Fruit fly (Drosophila melanogaster): ENCODE data around the gene snRNP-U1-70K.

Gene snRNP-U1-70K

dm6 chr2L:6922091-6922753, 49.3 kb downstream of the snRNP-U1-70K start (continued):
- TF ChIP-seq B-H2 (GFP tag; optimal IDR thresholded peaks at IDR 0.05): no peak
- peak; percentile 53 for TF ChIP-seq Six4 (GFP tag; optimal IDR thresholded peaks at IDR 0.05)
- TF ChIP-seq ham (GFP tag; IDR thresholded peaks at IDR 0.05): no peak
- TF ChIP-seq hb (GFP tag; IDR thresholded peaks at IDR 0.05; ENCODE audit: partially characterized antibody): no peak
- TF ChIP-seq mam (GFP tag; optimal IDR thresholded peaks at IDR 0.05): peak; percentile 76
- TF ChIP-seq CG6791 (GFP tag; IDR thresholded peaks at IDR 0.05; ENCODE audit: partially characterized antibody): no peak
- TF ChIP-seq ems (GFP tag; optimal IDR thresholded peaks at IDR 0.05): peak; percentile 64
- TF ChIP-seq tap (tag; optimal IDR thresholded peaks at IDR 0.05): no peak
- no peak for TF ChIP-seq CG4328 (GFP tag; optimal IDR thresholded peaks at IDR 0.05)
- TF ChIP-seq Tbp (GFP tag; optimal IDR thresholded peaks at IDR 0.05): no peak
- TF ChIP-seq Med (GFP tag): peak; percentile 93
- TF ChIP-seq ttk (GFP tag; IDR thresholded peaks at IDR 0.05): no peak
- TF ChIP-seq Oli (tag; optimal IDR thresholded peaks at IDR 0.05): no peak
- no peak for TF ChIP-seq knrl (GFP tag; IDR thresholded peaks at IDR 0.05; ENCODE audit: partially characterized antibody)
- TF ChIP-seq CG1233 (GFP tag; optimal IDR thresholded peaks at IDR 0.05): peak; percentile 51
- no peak for TF ChIP-seq CG4404 (GFP tag; IDR thresholded peaks at IDR 0.05)
- TF ChIP-seq CG1603 (tag; optimal IDR thresholded peaks at IDR 0.05): peak; percentile 81
- no peak for TF ChIP-seq Awh (GFP tag; IDR thresholded peaks at IDR 0.05)
- no peak for TF ChIP-seq eve (GFP tag; optimal IDR thresholded peaks at IDR 0.05)
- TF ChIP-seq ken (GFP tag; IDR thresholded peaks at IDR 0.05): peak; percentile 83
- peak; percentile 75 for TF ChIP-seq CG1529 (GFP tag; optimal IDR thresholded peaks at IDR 0.05)
- no peak; the same call in 1 of the 2 replicates for TF ChIP-seq ranshi (GFP tag; IDR thresholded peaks at IDR 0.05)
- no peak for TF ChIP-seq CG42726 (GFP tag; IDR thresholded peaks at IDR 0.05; ENCODE audit: partially characterized antibody)
- no peak for TF ChIP-seq BEAF-32 (GFP tag; optimal IDR thresholded peaks at IDR 0.05)
- no peak for TF ChIP-seq hkb (optimal IDR thresholded peaks at IDR 0.05)
- TF ChIP-seq hkb (GFP tag; IDR thresholded peaks at IDR 0.05): peak; percentile 90
- TF ChIP-seq dimm (GFP tag; IDR thresholded peaks at IDR 0.05): no peak; the same call in 1 of the 2 replicates
- TF ChIP-seq vfl (GFP tag; optimal IDR thresholded peaks at IDR 0.05): peak; percentile 45
- peak; percentile 75; the same call in 2 of the 3 replicates for TF ChIP-seq row (GFP tag; IDR thresholded peaks at IDR 0.05)
- TF ChIP-seq Ada2b (GFP tag; IDR thresholded peaks at IDR 0.05): no peak
- peak; percentile 5 for TF ChIP-seq Ravus (GFP tag; IDR thresholded peaks at IDR 0.05)
- TF ChIP-seq grau (tag; optimal IDR thresholded peaks at IDR 0.05): peak; percentile 68
- peak; percentile 10 for TF ChIP-seq Fer2 (tag; optimal IDR thresholded peaks at IDR 0.05)
- no peak for TF ChIP-seq Lpt (GFP tag; optimal IDR thresholded peaks at IDR 0.05)
- no peak for TF ChIP-seq ash1 (GFP tag; optimal IDR thresholded peaks at IDR 0.05)
- TF ChIP-seq phol (tag; optimal IDR thresholded peaks at IDR 0.05): peak; percentile 70
- no peak for TF ChIP-seq CG3065 (GFP tag; optimal IDR thresholded peaks at IDR 0.05)
- TF ChIP-seq Dp (GFP tag; optimal IDR thresholded peaks at IDR 0.05): no peak
- TF ChIP-seq CrebB (tag; optimal IDR thresholded peaks at IDR 0.05): no peak
- TF ChIP-seq ewg (GFP tag; optimal IDR thresholded peaks at IDR 0.05): peak; percentile 40
- peak; percentile 48 for TF ChIP-seq E2f2 (GFP tag; IDR thresholded peaks at IDR 0.05)
- TF ChIP-seq otp (GFP tag; IDR thresholded peaks at IDR 0.05): no peak; the same call in 2 of the 3 replicates
- TF ChIP-seq CG32532 (GFP tag; IDR thresholded peaks at IDR 0.05): no peak; the same call in 1 of the 2 replicates
- TF ChIP-seq Eip74EF (GFP tag; optimal IDR thresholded peaks at IDR 0.05): no peak
- no peak for TF ChIP-seq croc (GFP tag; conservative IDR thresholded peaks at IDR 0.05)
- no peak for TF ChIP-seq aop (GFP tag; IDR thresholded peaks at IDR 0.05)
- peak; percentile 72 for TF ChIP-seq CG4820 (GFP tag; optimal IDR thresholded peaks at IDR 0.05)
- TF ChIP-seq Dref (GFP tag; IDR thresholded peaks at IDR 0.05): no peak
- peak; percentile 81 for TF ChIP-seq sqz (GFP tag; optimal IDR thresholded peaks at IDR 0.05)
- TF ChIP-seq CG6654 (GFP tag; optimal IDR thresholded peaks at IDR 0.05): peak; percentile 30
- peak; percentile 72; the same call in 1 of the 2 replicates for TF ChIP-seq stc (GFP tag; IDR thresholded peaks at IDR 0.05)
